Worm (Caenorhabditis elegans): Measurements from ENCODE around the gene B0361.14.
A peak's percentile ranks its signal among the peaks of the same experiment; 100 is the strongest.

- TF ChIP-seq C16A3.4 (tag; optimal IDR thresholded peaks at IDR 0.05) (no peak), unc-62 (GFP tag; optimal IDR thresholded peaks at IDR 0.05) (no peak), pqm-1 (tag; optimal IDR thresholded peaks at IDR 0.05) (no peak), zag-1 (tag; optimal IDR thresholded peaks at IDR 0.05) (no peak), fkh-8 (tag; optimal IDR thresholded peaks at IDR 0.05) (no peak), nhr-19 (GFP tag; conservative IDR thresholded peaks at IDR 0.05) (no peak), rnt-1 (tag; optimal IDR thresholded peaks at IDR 0.05) (peak; percentile 9), elt-2 (tag; optimal IDR thresholded peaks at IDR 0.05) (peak; percentile 14), snpc-4 (tag; optimal IDR thresholded peaks at IDR 0.05) (no peak), nhr-237 (tag; optimal IDR thresholded peaks at IDR 0.05) (no peak)
Observed at ce11 chrIII:7338693-7339092, 39.4 kb upstream of the B0361.14 start, which contains the start of gene kap-1.

All from whole organism, L1 larva.